Worm (Caenorhabditis elegans) whole organism, midembryonic: ENCODE data around the gene mrps-11.
A peak's percentile ranks its signal among the peaks of the same experiment; 100 is the strongest.

Source experiments
- T22C8.4 ChIP-seq: fragments of 200-800 bp; sonication (Bioruptor generic); IDR thresholded peaks from 2 replicates; pipeline ENCODE4 v1.3.6; 2022; ENCODE audit warnings: missing genetic modification characterization, missing compliant biosample characterization
- cog-1 ChIP-seq: sonication (generic microtip); optimal IDR thresholded peaks from 2 replicates; lab custom pipeline; 2016; ENCODE audit warnings: missing genetic modification characterization, missing compliant biosample characterization
- flt-1 ChIP-seq: fragments of 200-800 bp; sonication (Bioruptor generic); IDR thresholded peaks from 2 replicates; pipeline ENCODE4 v1.3.6; 2022; ENCODE audit warnings: missing genetic modification characterization, missing compliant biosample characterization
- klf-2 ChIP-seq: fragments of 200-800 bp; sonication (Bioruptor generic); conservative IDR thresholded peaks from 2 replicates; pipeline ENCODE4 v1.3.6; 2022; ENCODE audit warnings: missing genetic modification reagents, missing genetic modification characterization, missing compliant biosample characterization
- med-1 ChIP-seq: sonication (generic microtip); optimal IDR thresholded peaks from 2 replicates; lab custom pipeline; 2017; ENCODE audit warnings: missing genetic modification characterization, mild to moderate bottlenecking, missing compliant biosample characterization, antibody characterized with exemption, missing genetic modification reagents; ENCODE audit not compliant: insufficient read depth
- ref-1 ChIP-seq: fragments of 200-800 bp; sonication (Bioruptor generic); conservative IDR thresholded peaks from 2 replicates; pipeline ENCODE4 v1.3.6; 2022; ENCODE audit warnings: missing genetic modification reagents, missing genetic modification characterization, missing compliant biosample characterization
- tab-1 ChIP-seq: fragments of 200-800 bp; sonication (Bioruptor generic); IDR thresholded peaks from 2 replicates; pipeline ENCODE4 v1.3.6; 2022; ENCODE audit warnings: missing genetic modification characterization, missing compliant biosample characterization
- ztf-23 ChIP-seq: fragments of 200-800 bp; sonication (Bioruptor generic); IDR thresholded peaks from 2 replicates; pipeline ENCODE4 v1.3.6; 2022; ENCODE audit warnings: missing genetic modification reagents, missing genetic modification characterization, missing compliant biosample characterization
- ztf-29 ChIP-seq: fragments of 200-800 bp; sonication (Bioruptor generic); IDR thresholded peaks from 2 replicates; pipeline ENCODE4 v1.3.6; 2022; ENCODE audit warnings: missing genetic modification reagents, missing genetic modification characterization, missing compliant biosample characterization

Gene mrps-11

ce11 chrV:12497725-12498263 lies 3.4 kb upstream of the mrps-11 start, which contains the start of the genes W04D2.4 and rbm-25:
TSS of gene W04D2.4 (minus strand) at chrV:12497755.
TSS of gene rbm-25 (plus strand) at chrV:12498213.
- TF ChIP-seq tab-1 (GFP tag; lab: Robert Waterston, UW) (no peak), T22C8.4 (GFP tag; lab: Robert Waterston, UW) (peak; percentile 94)

- TF ChIP-seq med-1 (GFP tag; lab: Kevin White, UChicago): no peak
- TF ChIP-seq klf-2 (GFP tag; lab: Robert Waterston, UW): 0 out of 2 replicates have a peak, but pooled peaks have one; percentile 16
- TF ChIP-seq flt-1: peak; percentile 23; the same call in 1 of the 2 replicates
These were observed 3.3 kb downstream of the mrps-11 start for ce11 chrV:12491070-12491643.

- no peak for TF ChIP-seq flt-1
- TF ChIP-seq ref-1 (GFP tag; lab: Robert Waterston, UW): no peak
- no peak for TF ChIP-seq klf-2 (GFP tag; lab: Robert Waterston, UW)
- TF ChIP-seq cog-1: no peak
- TF ChIP-seq T22C8.4 (GFP tag; lab: Robert Waterston, UW): no peak
- no peak for TF ChIP-seq ztf-29 (GFP tag; lab: Robert Waterston, UW)
- TF ChIP-seq med-1 (GFP tag; lab: Kevin White, UChicago): no peak
- TF ChIP-seq ztf-23 (GFP tag; lab: Robert Waterston, UW): no peak
- TF ChIP-seq tab-1 (GFP tag; lab: Robert Waterston, UW): no peak
These were observed 6.4 kb downstream of the mrps-11 start for ce11 chrV:12488002-12488401.

ce11 chrV:12486934-12487333 lies 7.5 kb downstream of the mrps-11 start, which contains the start of gene inx-11:
TSS of gene inx-11 (plus strand) at chrV:12487234.
- no peak for TF ChIP-seq klf-2 (GFP tag; lab: Robert Waterston, UW)
- no peak for TF ChIP-seq tab-1 (GFP tag; lab: Robert Waterston, UW)
- TF ChIP-seq ztf-23 (GFP tag; lab: Robert Waterston, UW): no peak
- no peak for TF ChIP-seq ref-1 (GFP tag; lab: Robert Waterston, UW)
- TF ChIP-seq flt-1: no peak
- TF ChIP-seq med-1 (GFP tag; lab: Kevin White, UChicago): no peak
- no peak for TF ChIP-seq cog-1
- TF ChIP-seq T22C8.4 (GFP tag; lab: Robert Waterston, UW): no peak
- TF ChIP-seq ztf-29 (GFP tag; lab: Robert Waterston, UW): no peak

- TF ChIP-seq flt-1 (no peak), T22C8.4 (GFP tag; lab: Robert Waterston, UW) (no peak), ztf-23 (GFP tag; lab: Robert Waterston, UW) (no peak)
These were observed 9.8 kb downstream of the mrps-11 start, which contains the start of gene srt-39 for ce11 chrV:12484585-12484984. TSS of gene srt-39 (plus strand) at chrV:12484885.

- TF ChIP-seq ref-1 (GFP tag; lab: Robert Waterston, UW) (no peak), tab-1 (GFP tag; lab: Robert Waterston, UW) (no peak), ztf-23 (GFP tag; lab: Robert Waterston, UW) (no peak), med-1 (GFP tag; lab: Kevin White, UChicago) (no peak), ztf-29 (GFP tag; lab: Robert Waterston, UW) (no peak), cog-1 (no peak), klf-2 (GFP tag; lab: Robert Waterston, UW) (no peak), T22C8.4 (GFP tag; lab: Robert Waterston, UW) (no peak)
These were observed 15.4 kb downstream of the mrps-11 start for ce11 chrV:12478990-12479389.

- no peak for TF ChIP-seq klf-2 (GFP tag; lab: Robert Waterston, UW)
- TF ChIP-seq tab-1 (GFP tag; lab: Robert Waterston, UW): no peak
- TF ChIP-seq ref-1 (GFP tag; lab: Robert Waterston, UW): no peak
- TF ChIP-seq med-1 (GFP tag; lab: Kevin White, UChicago): no peak
- TF ChIP-seq T22C8.4 (GFP tag; lab: Robert Waterston, UW): no peak
- no peak for TF ChIP-seq cog-1
- no peak for TF ChIP-seq ztf-29 (GFP tag; lab: Robert Waterston, UW)
These were observed 16.3 kb downstream of the mrps-11 start, which contains the start of gene atn-1 for ce11 chrV:12478111-12478510. TSS of gene atn-1 (plus strand) at chrV:12478411.

ce11 chrV:12477139-12477538 lies 17.3 kb downstream of the mrps-11 start:
- TF ChIP-seq cog-1 (no peak), T22C8.4 (GFP tag; lab: Robert Waterston, UW) (no peak), tab-1 (GFP tag; lab: Robert Waterston, UW) (no peak), klf-2 (GFP tag; lab: Robert Waterston, UW) (no peak), ztf-23 (GFP tag; lab: Robert Waterston, UW) (no peak), ref-1 (GFP tag; lab: Robert Waterston, UW) (no peak), med-1 (GFP tag; lab: Kevin White, UChicago) (no peak), flt-1 (no peak), ztf-29 (GFP tag; lab: Robert Waterston, UW) (no peak)

- TF ChIP-seq T22C8.4 (GFP tag; lab: Robert Waterston, UW): no peak
- TF ChIP-seq klf-2 (GFP tag; lab: Robert Waterston, UW): no peak
- TF ChIP-seq cog-1: no peak
- TF ChIP-seq ztf-29 (GFP tag; lab: Robert Waterston, UW): no peak
- TF ChIP-seq tab-1 (GFP tag; lab: Robert Waterston, UW): no peak
- no peak for TF ChIP-seq flt-1
- no peak for TF ChIP-seq med-1 (GFP tag; lab: Kevin White, UChicago)
- TF ChIP-seq ztf-23 (GFP tag; lab: Robert Waterston, UW): no peak
- TF ChIP-seq ref-1 (GFP tag; lab: Robert Waterston, UW): no peak
These were observed 19.1 kb downstream of the mrps-11 start for ce11 chrV:12475360-12475759.

- TF ChIP-seq ref-1 (GFP tag; lab: Robert Waterston, UW) (no peak), T22C8.4 (GFP tag; lab: Robert Waterston, UW) (no peak), flt-1 (no peak)
These were observed 24.1 kb downstream of the mrps-11 start for ce11 chrV:12470324-12470723.
